Fruit fly (Drosophila melanogaster) whole organism, embryonic: Measurements from ENCODE around the gene Dnaaf4.

Source experiments
- Asciz ChIP-seq: fragments of 200-800 bp; sonication (Bioruptor generic); optimal IDR thresholded peaks from 2 replicates; lab custom pipeline; 2017; ENCODE audit warnings: missing biosample characterization, mild to moderate bottlenecking, missing genetic modification characterization, missing genetic modification reagents
- CG10565 ChIP-seq: fragments of 200-800 bp; sonication (Bioruptor generic); optimal IDR thresholded peaks from 3 replicates; lab custom pipeline; 2016; ENCODE audit warnings: missing biosample characterization, mild to moderate bottlenecking, missing genetic modification characterization
- CG10959 ChIP-seq: fragments of 200-800 bp; sonication (Bioruptor generic); IDR thresholded peaks from 2 replicates; pipeline ENCODE4 v1.3.6; 2022; ENCODE audit warnings: missing biosample characterization, missing genetic modification characterization
- CG12104 ChIP-seq: fragments of 200-800 bp; sonication (Bioruptor generic); optimal IDR thresholded peaks from 3 replicates; lab custom pipeline; 2016; ENCODE audit warnings: missing biosample characterization, missing genetic modification characterization
- CG12744 ChIP-seq: fragments of 200-800 bp; sonication (Bioruptor generic); optimal IDR thresholded peaks from 2 replicates; lab custom pipeline; 2016; ENCODE audit warnings: missing biosample characterization, missing genetic modification characterization
- CG14667 ChIP-seq: fragments of 200-800 bp; sonication (Bioruptor generic); IDR thresholded peaks from 2 replicates; pipeline ENCODE4 v1.3.6; 2022; ENCODE audit warnings: missing biosample characterization, missing genetic modification characterization
- CG14965 ChIP-seq: fragments of 200-800 bp; sonication (Bioruptor generic); optimal IDR thresholded peaks from 2 replicates; lab custom pipeline; 2016; ENCODE audit warnings: missing biosample characterization, missing genetic modification characterization, borderline replicate concordance
- CG15601 ChIP-seq: fragments of 200-800 bp; sonication (Bioruptor generic); optimal IDR thresholded peaks from 3 replicates; lab custom pipeline; 2019; ENCODE audit warnings: missing biosample characterization, mild to moderate bottlenecking, missing genetic modification characterization, moderate library complexity
- CG30431 ChIP-seq: fragments of 200-800 bp; sonication (Bioruptor generic); optimal IDR thresholded peaks from 2 replicates; lab custom pipeline; 2017; ENCODE audit warnings: missing biosample characterization, missing genetic modification characterization
- CG3995 ChIP-seq: fragments of 200-800 bp; sonication (Bioruptor generic); optimal IDR thresholded peaks from 3 replicates; lab custom pipeline; 2016; ENCODE audit warnings: missing biosample characterization, missing genetic modification characterization
- CG4282 ChIP-seq: fragments of 200-800 bp; sonication (Bioruptor generic); optimal IDR thresholded peaks from 2 replicates; lab custom pipeline; 2016; ENCODE audit warnings: missing biosample characterization, missing genetic modification characterization
- CG4404 ChIP-seq: fragments of 200-800 bp; sonication (Bioruptor generic); IDR thresholded peaks from 2 replicates; pipeline ENCODE4 v1.3.6; 2022; ENCODE audit warnings: missing biosample characterization, missing genetic modification characterization
- CG4820 ChIP-seq: fragments of 200-800 bp; sonication (Bioruptor generic); optimal IDR thresholded peaks from 3 replicates; lab custom pipeline; 2016; ENCODE audit warnings: missing biosample characterization, missing genetic modification characterization
- CG7271 ChIP-seq: fragments of 200-800 bp; sonication (Bioruptor generic); optimal IDR thresholded peaks from 2 replicates; lab custom pipeline; 2018; ENCODE audit warnings: missing biosample characterization, mild to moderate bottlenecking, missing genetic modification characterization, moderate library complexity
- CG7372 ChIP-seq: fragments of 200-800 bp; sonication (Bioruptor generic); IDR thresholded peaks from 2 replicates; pipeline ENCODE4 v1.3.6; 2022; ENCODE audit warnings: missing biosample characterization, missing genetic modification characterization
- CG8089 ChIP-seq: fragments of 200-800 bp; sonication (Bioruptor generic); optimal IDR thresholded peaks from 3 replicates; lab custom pipeline; 2016; ENCODE audit warnings: missing biosample characterization, missing genetic modification characterization
- CG8944 ChIP-seq: fragments of 200-800 bp; sonication (Bioruptor generic); optimal IDR thresholded peaks from 3 replicates; lab custom pipeline; 2016; ENCODE audit warnings: missing biosample characterization, missing genetic modification characterization
- CG9437 ChIP-seq: fragments of 200-800 bp; sonication (Bioruptor generic); optimal IDR thresholded peaks from 2 replicates; lab custom pipeline; 2018; ENCODE audit warnings: missing biosample characterization, mild to moderate bottlenecking, missing genetic modification characterization
- CTCF ChIP-seq: fragments of 200-800 bp; sonication (Bioruptor generic); optimal IDR thresholded peaks from 2 replicates; lab custom pipeline; 2017; ENCODE audit warnings: missing biosample characterization, mild to moderate bottlenecking, missing genetic modification characterization, moderate library complexity
- Dll ChIP-seq: fragments of 200-800 bp; sonication (Bioruptor generic); IDR thresholded peaks from 4 replicates; pipeline ENCODE4 v1.3.6; 2022; ENCODE audit warnings: missing biosample characterization, missing genetic modification characterization; ENCODE audit not compliant: partially characterized antibody
- E2f1 ChIP-seq: fragments of 200-800 bp; sonication (Bioruptor generic); IDR thresholded peaks from 2 replicates; pipeline ENCODE4 v1.3.6; 2022; ENCODE audit warnings: missing biosample characterization, missing genetic modification characterization
- Hr3 ChIP-seq: fragments of 200-800 bp; sonication (Bioruptor generic); optimal IDR thresholded peaks from 3 replicates; lab custom pipeline; 2016; ENCODE audit warnings: missing biosample characterization, missing genetic modification characterization
- Hr78 ChIP-seq, 2 experiments: fragments of 200-800 bp in 1 of 2; fragments of >200 bp in 1 of 2; sonication (Bioruptor generic) in 1 of 2; optimal IDR thresholded peaks; 2 replicates each; lab custom pipeline; 2017 to 2019; ENCODE audit warnings: missing biosample characterization in 2 of 2, missing genetic modification characterization in 2 of 2, mild to moderate bottlenecking in 1 of 2, moderate library complexity in 1 of 2
- Lhr ChIP-seq: fragments of 200-800 bp; sonication (Bioruptor generic); optimal IDR thresholded peaks from 3 replicates; lab custom pipeline; 2017; ENCODE audit warnings: mild to moderate bottlenecking, missing biosample characterization, missing genetic modification reagents, missing genetic modification characterization
- NC2β ChIP-seq: fragments of 200-800 bp; sonication (Bioruptor generic); optimal IDR thresholded peaks from 2 replicates; lab custom pipeline; 2016; ENCODE audit warnings: missing biosample characterization, missing genetic modification characterization
- NFAT ChIP-seq: fragments of 200-800 bp; sonication (Bioruptor generic); IDR thresholded peaks from 2 replicates; pipeline ENCODE4 v1.3.6; 2022; ENCODE audit warnings: missing biosample characterization, missing genetic modification characterization
- Nf-YA ChIP-seq: fragments of 200-800 bp; sonication (Bioruptor generic); IDR thresholded peaks from 2 replicates; pipeline ENCODE4 v1.3.6; 2022; ENCODE audit warnings: missing biosample characterization, missing genetic modification characterization
- Nf-YC ChIP-seq: fragments of 200-800 bp; optimal IDR thresholded peaks from 3 replicates; lab custom pipeline; 2019; ENCODE audit warnings: missing biosample characterization, mild to moderate bottlenecking, missing genetic modification characterization, moderate library complexity
- Ptx1 ChIP-seq: fragments of 200-800 bp; sonication (Bioruptor generic); IDR thresholded peaks from 2 replicates; pipeline ENCODE4 v1.3.6; 2022; ENCODE audit warnings: missing biosample characterization, missing genetic modification characterization
- ash1 ChIP-seq: fragments of 200-800 bp; sonication (Bioruptor generic); optimal IDR thresholded peaks from 2 replicates; lab custom pipeline; 2018; ENCODE audit warnings: missing biosample characterization, mild to moderate bottlenecking, missing genetic modification characterization
- croc ChIP-seq: fragments of 200-800 bp; sonication (Bioruptor generic); conservative IDR thresholded peaks from 3 replicates; pipeline ENCODE4 v1.3.6; 2022; ENCODE audit warnings: missing biosample characterization, missing genetic modification characterization
- fd3F ChIP-seq: fragments of 200-800 bp; sonication (Bioruptor generic); optimal IDR thresholded peaks from 2 replicates; lab custom pipeline; 2018; ENCODE audit warnings: missing biosample characterization, mild to moderate bottlenecking, missing genetic modification characterization, moderate library complexity
- fru ChIP-seq: fragments of >200 bp; optimal IDR thresholded peaks from 2 replicates; lab custom pipeline; 2017
- gt ChIP-seq: fragments of 200-800 bp; sonication (Bioruptor generic); IDR thresholded peaks from 2 replicates; pipeline ENCODE4 v1.3.6; 2022; ENCODE audit warnings: missing biosample characterization, missing genetic modification characterization
- kay ChIP-seq: fragments of 200-800 bp; sonication (Bioruptor generic); optimal IDR thresholded peaks from 2 replicates; lab custom pipeline; 2016; ENCODE audit warnings: missing biosample characterization, missing genetic modification characterization
- ken ChIP-seq: fragments of 200-800 bp; sonication (Bioruptor generic); IDR thresholded peaks from 3 replicates; pipeline ENCODE4 v1.3.6; 2022; ENCODE audit warnings: missing biosample characterization, missing genetic modification characterization
- knrl ChIP-seq: fragments of 200-800 bp; sonication (Bioruptor generic); IDR thresholded peaks from 3 replicates; pipeline ENCODE4 v1.3.6; 2022; ENCODE audit warnings: missing biosample characterization, missing genetic modification characterization; ENCODE audit not compliant: partially characterized antibody
- lola ChIP-seq, 3 experiments: fragments of >200 bp in 2 of 3; fragments of 200-800 bp in 1 of 3; sonication (Bioruptor generic) in 1 of 3; optimal IDR thresholded peaks; 2 replicates each; lab custom pipeline; 2017 to 2019; ENCODE audit warnings: missing biosample characterization in 3 of 3, missing genetic modification characterization in 3 of 3, mild to moderate bottlenecking in 1 of 3, moderate library complexity in 1 of 3
- nerfin-2 ChIP-seq: fragments of 200-800 bp; sonication (Bioruptor generic); IDR thresholded peaks from 2 replicates; pipeline ENCODE4 v1.3.6; 2022; ENCODE audit warnings: missing biosample characterization, missing genetic modification characterization; ENCODE audit not compliant: partially characterized antibody
- org-1 ChIP-seq: fragments of 200-800 bp; sonication (Bioruptor generic); optimal IDR thresholded peaks from 2 replicates; lab custom pipeline; 2017; ENCODE audit warnings: missing biosample characterization, missing genetic modification characterization
- pho ChIP-seq: fragments of 200-800 bp; sonication (Bioruptor generic); optimal IDR thresholded peaks from 2 replicates; lab custom pipeline; 2016; ENCODE audit warnings: missing biosample characterization, missing genetic modification characterization
- phol ChIP-seq: fragments of 200-800 bp; sonication (Bioruptor generic); optimal IDR thresholded peaks from 3 replicates; lab custom pipeline; 2018; ENCODE audit warnings: missing biosample characterization, mild to moderate bottlenecking, missing genetic modification characterization, moderate library complexity
- pnt ChIP-seq: fragments of 200-800 bp; sonication (Bioruptor generic); optimal IDR thresholded peaks from 3 replicates; lab custom pipeline; 2016; ENCODE audit warnings: missing biosample characterization, missing genetic modification characterization
- sisA ChIP-seq: fragments of 200-800 bp; sonication (Bioruptor generic); IDR thresholded peaks from 2 replicates; pipeline ENCODE4 v1.3.6; 2022; ENCODE audit warnings: missing biosample characterization, missing genetic modification characterization
- sob ChIP-seq: fragments of 200-800 bp; sonication (Bioruptor generic); IDR thresholded peaks from 2 replicates; pipeline ENCODE4 v1.3.6; 2022; ENCODE audit warnings: missing biosample characterization, missing genetic modification characterization
- stc ChIP-seq: fragments of 200-800 bp; sonication (Bioruptor generic); IDR thresholded peaks from 2 replicates; pipeline ENCODE4 v1.3.6; 2022; ENCODE audit warnings: missing biosample characterization, missing genetic modification characterization
- tgo ChIP-seq: fragments of 200-800 bp; sonication (Bioruptor generic); IDR thresholded peaks from 3 replicates; pipeline ENCODE4 v1.3.6; 2022; ENCODE audit warnings: missing biosample characterization, missing genetic modification characterization
- tup ChIP-seq: fragments of 200-800 bp; sonication (Bioruptor generic); optimal IDR thresholded peaks from 2 replicates; lab custom pipeline; 2016; ENCODE audit warnings: missing biosample characterization, mild to moderate bottlenecking, missing genetic modification characterization, moderate library complexity
- twi ChIP-seq: fragments of 200-800 bp; optimal IDR thresholded peaks from 2 replicates; lab custom pipeline; 2019; ENCODE audit warnings: missing biosample characterization, mild to moderate bottlenecking, missing genetic modification characterization, moderate library complexity
- yki ChIP-seq: fragments of >200 bp; optimal IDR thresholded peaks from 3 replicates; lab custom pipeline; 2018
- zen ChIP-seq: fragments of 200-800 bp; sonication (Bioruptor generic); optimal IDR thresholded peaks from 3 replicates; lab custom pipeline; 2018; ENCODE audit warnings: missing biosample characterization, mild to moderate bottlenecking, missing genetic modification characterization, moderate library complexity
- zen2 ChIP-seq: fragments of 200-800 bp; sonication (Bioruptor generic); IDR thresholded peaks from 3 replicates; pipeline ENCODE4 v1.3.6; 2022; ENCODE audit warnings: missing biosample characterization, missing genetic modification characterization; ENCODE audit not compliant: partially characterized antibody

Dnaaf4 gene

DNA sequence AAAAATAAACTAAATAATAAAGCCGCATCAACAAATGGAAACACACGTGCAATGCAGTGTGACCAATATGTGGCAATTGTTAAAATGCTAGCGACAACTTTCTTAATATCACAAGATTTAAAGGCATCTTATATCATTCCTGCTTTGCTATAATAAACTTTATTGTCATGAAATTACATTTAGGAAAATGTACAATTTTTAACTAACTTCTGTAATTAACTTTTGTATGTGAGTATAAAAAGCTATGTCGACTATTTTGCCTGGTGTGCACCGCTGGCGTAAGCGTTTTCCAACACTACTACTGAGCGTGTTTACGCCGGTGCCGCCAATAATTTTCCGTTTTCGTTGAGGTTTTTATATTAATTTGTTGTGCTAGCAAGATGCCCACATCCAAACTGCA lies 2.0 kb upstream of the Dnaaf4 start, which contains the start of the genes Csl4 and Nup160 (continued):
- peak; percentile 68 for TF ChIP-seq tup
- peak; percentile 71 for TF ChIP-seq Hr3 (GFP tag; lab: Kevin White, UChicago)
- peak; percentile 26 for TF ChIP-seq CG12104 (GFP tag; lab: Kevin White, UChicago)
- TF ChIP-seq NC2β (GFP tag; lab: Kevin White, UChicago), result peak; percentile 76
- TF ChIP-seq croc (GFP tag; lab: Robert Waterston, UW), result peak; percentile 20; the same call in 1 of the 3 replicates
- peak; percentile 68 for TF ChIP-seq zen (tag; lab: Kevin White, UChicago)
- no peak for TF ChIP-seq gt
- peak; percentile 57 for TF ChIP-seq stc (GFP tag; lab: Robert Waterston, UW)
- peak; percentile 23 for TF ChIP-seq CTCF (GFP tag; lab: Kevin White, UChicago)
- peak; percentile 69 for TF ChIP-seq CG8089 (GFP tag; lab: Kevin White, UChicago)
- no peak for TF ChIP-seq CG14965 (GFP tag; lab: Kevin White, UChicago)
- TF ChIP-seq NFAT (GFP tag; lab: Robert Waterston, UW), result peak; percentile 65
- peak; percentile 0 for TF ChIP-seq org-1 (GFP tag; lab: Kevin White, UChicago)
- TF ChIP-seq nerfin-2 (GFP tag; lab: Robert Waterston, UW), result no peak
- TF ChIP-seq Dll (GFP tag; lab: Robert Waterston, UW), result 0 out of 4 replicates have a peak, but pooled peaks have one; percentile 48
- no peak for TF ChIP-seq ash1
- TF ChIP-seq CG9437, result peak; percentile 51
- peak; percentile 55 for TF ChIP-seq CG4282
- TF ChIP-seq CG3995 (GFP tag; lab: Kevin White, UChicago), result peak; percentile 57
- TF ChIP-seq CG10959, result peak; percentile 36; the same call in 1 of the 2 replicates
- peak; percentile 20 for TF ChIP-seq CG30431 (GFP tag; lab: Kevin White, UChicago)
- no peak for TF ChIP-seq Asciz (GFP tag; lab: Kevin White, UChicago)
- 0 out of 2 replicates have a peak, but pooled peaks have one; percentile 34 for TF ChIP-seq CG14667 (GFP tag; lab: Robert Waterston, UW)
- peak; percentile 65 for TF ChIP-seq CG7372 (GFP tag; lab: Robert Waterston, UW)
- peak; percentile 7 for TF ChIP-seq CG7271 (tag; lab: Kevin White, UChicago)
- TF ChIP-seq CG10565, result no peak
- TF ChIP-seq yki, result no peak
- peak; percentile 64 for TF ChIP-seq kay (GFP tag; lab: Kevin White, UChicago)
- peak; percentile 54 for TF ChIP-seq fd3F
- TF ChIP-seq CG8944, result peak; percentile 86
- TF ChIP-seq Nf-YA (GFP tag; lab: Robert Waterston, UW), result peak; percentile 54; the same call in 1 of the 2 replicates
- TF ChIP-seq CG4404 (GFP tag; lab: Robert Waterston, UW), result peak; percentile 18; the same call in 1 of the 2 replicates
- no peak for TF ChIP-seq twi (tag; lab: Kevin White, UChicago)
- TF ChIP-seq sisA (GFP tag; lab: Robert Waterston, UW), result peak; percentile 61
- TF ChIP-seq lola (GFP tag; optimal IDR thresholded peaks at IDR 0.05; lab: Kevin White, UChicago), result peak in 1 of 3 experiments; percentile 67
- TF ChIP-seq phol (tag; lab: Kevin White, UChicago), result peak; percentile 77
- peak; percentile 25 for TF ChIP-seq Lhr (GFP tag; lab: Kevin White, UChicago)
- TF ChIP-seq CG15601 (tag; lab: Kevin White, UChicago), result no peak
- peak; percentile 90 for TF ChIP-seq sob (GFP tag; lab: Robert Waterston, UW)
- peak; percentile 74 for TF ChIP-seq tgo (GFP tag; lab: Robert Waterston, UW)
- TF ChIP-seq CG12744, result peak; percentile 79
- TF ChIP-seq ken (GFP tag; lab: Robert Waterston, UW), result peak; percentile 85
- peak; percentile 69 for TF ChIP-seq CG4820
- TF ChIP-seq pnt, result peak; percentile 80
- TF ChIP-seq fru (lab: Kevin White, UChicago), result no peak
- peak; percentile 74 for TF ChIP-seq Ptx1
- no peak for TF ChIP-seq Nf-YC (tag; lab: Kevin White, UChicago)
- TF ChIP-seq E2f1 (GFP tag; lab: Robert Waterston, UW), result peak; percentile 68
- no peak for TF ChIP-seq zen2 (GFP tag; lab: Robert Waterston, UW)
- TF ChIP-seq knrl (GFP tag; lab: Robert Waterston, UW), result peak; percentile 15; the same call in 1 of the 3 replicates
- peak; percentile 85 for TF ChIP-seq pho (GFP tag; lab: Kevin White, UChicago)
- TF ChIP-seq Hr78 (GFP tag; optimal IDR thresholded peaks at IDR 0.05; lab: Kevin White, UChicago), result no peak
